Worm (Caenorhabditis elegans): ENCODE measurements around the gene Y73B3A.4.
"Not testable (repeated sequence)": the region's sequence is repeated elsewhere in the genome, so short reads cannot be mapped to it uniquely, and the experiment has no call there.

Gene Y73B3A.4

DNA sequence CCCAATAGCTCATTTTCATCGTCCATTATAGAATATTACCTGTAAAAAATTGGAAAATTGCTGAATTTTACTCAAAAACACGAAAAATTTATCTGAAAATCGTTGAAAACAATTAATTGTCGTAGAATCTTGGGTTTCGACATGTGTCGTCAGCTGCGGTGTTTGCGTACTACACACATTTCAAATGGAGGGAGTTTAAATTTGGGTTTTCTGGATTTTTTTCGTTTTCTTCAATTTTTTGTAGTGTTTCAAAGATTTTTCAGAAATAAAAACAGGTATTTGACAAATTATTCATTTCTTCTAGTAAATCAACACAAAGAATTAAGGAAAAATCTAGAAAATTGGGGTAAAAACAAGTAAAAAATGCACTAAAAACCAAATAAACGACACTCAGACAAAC lies at the start of gene Y73B3A.4:
Gene Y73B3A.4, minus strand, starts transcription at position 41 of the 400 bp plus-strand sequence.
- peak; percentile 22 for TF ChIP-seq dpl-1 (GFP tag; optimal IDR thresholded peaks at IDR 0.05)

- no peak for TF ChIP-seq daf-19 (GFP tag; conservative IDR thresholded peaks at IDR 0.05)
- peak in 1 of 2 experiments; percentile 47 for TF ChIP-seq unc-62 (GFP tag; optimal IDR thresholded peaks at IDR 0.05 in 1 of 2)
- TF ChIP-seq unc-62 (tag; optimal IDR thresholded peaks at IDR 0.05): no peak
Measured at ce11 chrX:147824-148223, 43.2 kb upstream of the Y73B3A.4 start, which contains the start of gene Y73B3A.11. Gene Y73B3A.11 (plus strand): TSS chrX:148124.

DNA sequence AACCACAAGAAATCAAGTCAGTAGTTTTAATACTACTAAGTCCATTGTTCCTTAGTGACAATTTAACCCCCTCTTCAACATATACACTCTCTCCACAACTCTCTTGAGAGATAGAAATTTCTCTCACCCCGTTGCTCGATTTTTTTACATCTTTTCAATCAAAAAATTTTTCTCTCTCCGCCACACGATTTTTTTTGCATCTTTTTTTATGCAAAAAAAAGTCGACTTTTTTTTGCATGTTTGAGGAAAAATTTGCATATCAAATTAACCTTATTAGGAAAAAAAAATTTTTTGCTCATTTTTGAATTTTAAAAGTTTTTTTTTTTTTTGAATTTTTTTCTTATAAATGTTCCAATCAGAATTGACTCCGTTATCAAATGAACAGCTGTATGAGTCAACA lies 42.3 kb upstream of the Y73B3A.4 start:
- TF ChIP-seq ceh-28 (tag; optimal IDR thresholded peaks at IDR 0.05) (no peak), lin-29 (GFP tag; IDR thresholded peaks at IDR 0.05) (0 out of 2 replicates have a peak, but pooled peaks have one; percentile 52), unc-62 (GFP tag; optimal IDR thresholded peaks at IDR 0.05 in 1 of 2) (peak in 1 of 2 experiments; percentile 90), unc-62 (tag; optimal IDR thresholded peaks at IDR 0.05) (no peak), zip-11 (GFP tag; IDR thresholded peaks at IDR 0.05) (no peak)

- TF ChIP-seq mes-2 (tag; optimal IDR thresholded peaks at IDR 0.05; ENCODE audit: poor library complexity, severe bottlenecking) (no peak), jun-1 (tag; optimal IDR thresholded peaks at IDR 0.05) (no peak), unc-39 (tag; optimal IDR thresholded peaks at IDR 0.05) (no peak), ceh-82 (tag; optimal IDR thresholded peaks at IDR 0.05) (no peak), lin-38 (GFP tag; IDR thresholded peaks at IDR 0.05) (no peak), skn-1 (tag; optimal IDR thresholded peaks at IDR 0.05) (no peak), nhr-25 (tag; optimal IDR thresholded peaks at IDR 0.05; ENCODE audit: borderline replicate concordance, insufficient read depth) (no peak), nhr-237 (tag; optimal IDR thresholded peaks at IDR 0.05) (no peak), Y75B8A.6 (GFP tag; IDR thresholded peaks at IDR 0.05) (no peak), daf-16 (GFP tag; optimal IDR thresholded peaks at IDR 0.05) (no peak), daf-16 (tag; optimal IDR thresholded peaks at IDR 0.05) (no peak), F26F4.8 (GFP tag; conservative IDR thresholded peaks at IDR 0.05) (no peak), tag-97 (GFP tag; IDR thresholded peaks at IDR 0.05) (no peak)
Measured at ce11 chrX:141149-141548, 36.6 kb upstream of the Y73B3A.4 start, which contains the start of gene Y73B3A.8. Gene Y73B3A.8 (minus strand): TSS chrX:141249.

DNA sequence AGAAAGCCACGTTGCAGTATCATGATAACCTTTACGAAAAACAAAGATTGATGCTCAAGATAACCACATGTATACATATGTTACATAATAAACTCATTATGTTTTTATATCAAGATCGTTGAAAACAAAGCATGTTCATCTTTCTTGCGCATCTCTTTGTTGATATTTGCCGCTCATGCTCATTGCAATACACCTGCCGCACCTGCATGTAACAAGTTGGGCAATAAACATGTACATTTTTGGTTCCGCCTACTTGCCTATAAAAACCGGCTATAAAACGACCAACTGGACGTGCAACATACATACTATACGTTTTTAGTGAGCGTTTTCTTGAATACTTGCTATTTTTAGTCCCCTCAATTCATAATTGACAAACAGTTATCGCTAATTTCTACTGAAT lies 14.8 kb upstream of the Y73B3A.4 start, which contains the start of gene fbxa-16:
Gene fbxa-16, plus strand, starts transcription at position 301 of the 400 bp plus-strand sequence.
- TF ChIP-seq dve-1 (tag; optimal IDR thresholded peaks at IDR 0.05; ENCODE audit: insufficient read depth); fos-1 (tag; optimal IDR thresholded peaks at IDR 0.05); zfp-3 (GFP tag; conservative IDR thresholded peaks at IDR 0.05): not testable (repeated sequence)

- TF ChIP-seq ZK546.5 (tag; optimal IDR thresholded peaks at IDR 0.05) (no peak), arid-1 (GFP tag; conservative IDR thresholded peaks at IDR 0.05) (no peak), daf-16 (GFP tag; optimal IDR thresholded peaks at IDR 0.05) (no peak), daf-16 (tag; optimal IDR thresholded peaks at IDR 0.05) (no peak), lsy-2 (tag; optimal IDR thresholded peaks at IDR 0.05) (no peak), hif-1 (tag; optimal IDR thresholded peaks at IDR 0.05) (no peak), nhr-25 (tag; optimal IDR thresholded peaks at IDR 0.05; ENCODE audit: borderline replicate concordance, insufficient read depth) (no peak), mep-1 (tag; optimal IDR thresholded peaks at IDR 0.05) (no peak), ctbp-1 (GFP tag; IDR thresholded peaks at IDR 0.05) (no peak), lin-29 (GFP tag; IDR thresholded peaks at IDR 0.05) (no peak), ceh-62 (tag; optimal IDR thresholded peaks at IDR 0.05) (no peak)
Measured at ce11 chrX:117080-117479, 12.5 kb upstream of the Y73B3A.4 start, which contains the start of gene fbxa-222. Gene fbxa-222 (plus strand): TSS chrX:117380.
